Fruit fly (Drosophila melanogaster) whole organism, embryonic: ENCODE data around the gene CG10738.

Experiments used
- Atf6 ChIP-seq: fragments of 200-800 bp; sonication (Bioruptor generic); IDR thresholded peaks from 2 replicates; pipeline ENCODE4 v1.3.6; 2022; ENCODE audit warnings: missing biosample characterization, missing genetic modification characterization
- Awh ChIP-seq: fragments of 200-800 bp; sonication (Bioruptor generic); IDR thresholded peaks from 2 replicates; pipeline ENCODE4, ENCODE4 v1.3.6; 2022; ENCODE audit warnings: missing biosample characterization, missing genetic modification characterization
- CG10274 ChIP-seq: fragments of 200-800 bp; sonication (Bioruptor generic); optimal IDR thresholded peaks from 3 replicates; lab custom pipeline; 2017; ENCODE audit warnings: missing biosample characterization, mild to moderate bottlenecking, missing genetic modification characterization
- CG10654 ChIP-seq: fragments of 200-800 bp; sonication (Bioruptor generic); optimal IDR thresholded peaks from 2 replicates; lab custom pipeline; 2016; ENCODE audit warnings: missing biosample characterization, missing genetic modification characterization
- CG12219 ChIP-seq: fragments of 200-800 bp; sonication (Bioruptor generic); optimal IDR thresholded peaks from 3 replicates; lab custom pipeline; 2018; ENCODE audit warnings: missing biosample characterization, mild to moderate bottlenecking, missing genetic modification characterization
- CG13424 ChIP-seq: fragments of 200-800 bp; sonication (Bioruptor generic); optimal IDR thresholded peaks from 2 replicates; lab custom pipeline; 2019; ENCODE audit warnings: missing biosample characterization, mild to moderate bottlenecking, missing genetic modification characterization, moderate library complexity
- CG13775 ChIP-seq: fragments of 200-800 bp; sonication (Bioruptor generic); optimal IDR thresholded peaks from 3 replicates; lab custom pipeline; 2017; ENCODE audit warnings: missing biosample characterization, mild to moderate bottlenecking, missing genetic modification characterization
- CG16813 ChIP-seq: fragments of 200-800 bp; sonication (Bioruptor generic); IDR thresholded peaks from 3 replicates; pipeline ENCODE4 v1.3.6; 2022; ENCODE audit warnings: missing biosample characterization, missing genetic modification characterization; ENCODE audit not compliant: partially characterized antibody
- CG1832 ChIP-seq: fragments of 200-800 bp; sonication (Bioruptor generic); optimal IDR thresholded peaks from 2 replicates; lab custom pipeline; 2017; ENCODE audit warnings: missing biosample characterization, mild to moderate bottlenecking, missing genetic modification characterization, inconsistent platforms
- CG31441 ChIP-seq: fragments of 200-800 bp; sonication (Bioruptor generic); IDR thresholded peaks from 2 replicates; pipeline ENCODE4 v1.3.6; 2022; ENCODE audit warnings: missing biosample characterization, missing genetic modification characterization
- CG3281 ChIP-seq: fragments of 200-800 bp; sonication (Bioruptor generic); optimal IDR thresholded peaks from 3 replicates; lab custom pipeline; 2017; ENCODE audit warnings: missing biosample characterization, mild to moderate bottlenecking, missing genetic modification characterization
- CG4404 ChIP-seq: fragments of 200-800 bp; sonication (Bioruptor generic); IDR thresholded peaks from 2 replicates; pipeline ENCODE4 v1.3.6; 2022; ENCODE audit warnings: missing biosample characterization, missing genetic modification characterization
- CG6654 ChIP-seq: fragments of 200-800 bp; sonication (Bioruptor generic); optimal IDR thresholded peaks from 2 replicates; lab custom pipeline; 2017; ENCODE audit warnings: missing biosample characterization, mild to moderate bottlenecking, missing genetic modification characterization
- CG8359 ChIP-seq: fragments of 200-800 bp; sonication (Bioruptor generic); optimal IDR thresholded peaks from 2 replicates; lab custom pipeline; 2017; ENCODE audit warnings: missing biosample characterization, mild to moderate bottlenecking, missing genetic modification characterization, borderline replicate concordance
- CG9797 ChIP-seq: fragments of 200-800 bp; sonication (Bioruptor generic); optimal IDR thresholded peaks from 3 replicates; lab custom pipeline; 2018; ENCODE audit warnings: missing biosample characterization, mild to moderate bottlenecking, missing genetic modification characterization
- Chrac-16 ChIP-seq: fragments of 200-800 bp; sonication (Bioruptor generic); optimal IDR thresholded peaks from 3 replicates; lab custom pipeline; 2016; ENCODE audit warnings: missing biosample characterization, missing genetic modification characterization
- Dek ChIP-seq: fragments of 200-800 bp; sonication (Bioruptor generic); optimal IDR thresholded peaks from 3 replicates; lab custom pipeline; 2019; ENCODE audit warnings: missing biosample characterization, mild to moderate bottlenecking, missing genetic modification characterization, moderate library complexity
- Dref ChIP-seq: fragments of 200-800 bp; sonication (Bioruptor generic); IDR thresholded peaks from 2 replicates; pipeline ENCODE4 v1.3.6; 2022; ENCODE audit warnings: missing biosample characterization, missing genetic modification characterization
- HLHmδ ChIP-seq: fragments of 200-800 bp; sonication (Bioruptor generic); optimal IDR thresholded peaks from 2 replicates; lab custom pipeline; 2018; ENCODE audit warnings: missing biosample characterization, mild to moderate bottlenecking, missing genetic modification characterization, moderate library complexity
- Lim3 ChIP-seq: fragments of 200-800 bp; sonication (Bioruptor generic); IDR thresholded peaks from 2 replicates; pipeline ENCODE4 v1.3.6; 2022; ENCODE audit warnings: missing biosample characterization, missing genetic modification characterization
- Mes4 ChIP-seq: fragments of 200-800 bp; sonication (Bioruptor generic); optimal IDR thresholded peaks from 2 replicates; lab custom pipeline; 2016; ENCODE audit warnings: missing biosample characterization, missing genetic modification characterization
- Mrtf ChIP-seq: fragments of 200-800 bp; sonication (Bioruptor generic); IDR thresholded peaks from 3 replicates; pipeline ENCODE4 v1.3.6; 2022; ENCODE audit warnings: missing biosample characterization, missing genetic modification characterization
- Nf-YB ChIP-seq: fragments of 200-800 bp; sonication (Bioruptor generic); optimal IDR thresholded peaks from 3 replicates; lab custom pipeline; 2019; ENCODE audit warnings: missing biosample characterization, mild to moderate bottlenecking, missing genetic modification characterization, moderate library complexity
- Oli ChIP-seq: fragments of 200-800 bp; sonication (Bioruptor generic); optimal IDR thresholded peaks from 2 replicates; lab custom pipeline; 2018; ENCODE audit warnings: missing biosample characterization, mild to moderate bottlenecking, missing genetic modification characterization, moderate library complexity
- Side ChIP-seq: fragments of 200-800 bp; sonication (Bioruptor generic); optimal IDR thresholded peaks from 2 replicates; lab custom pipeline; 2016; ENCODE audit warnings: missing biosample characterization, missing genetic modification characterization
- Six4 ChIP-seq: fragments of 200-800 bp; sonication (Bioruptor generic); optimal IDR thresholded peaks from 2 replicates; lab custom pipeline; 2016; ENCODE audit warnings: missing biosample characterization, missing genetic modification characterization
- TFAM ChIP-seq: fragments of 200-800 bp; sonication (Bioruptor generic); optimal IDR thresholded peaks from 2 replicates; lab custom pipeline; 2017; ENCODE audit warnings: missing biosample characterization, missing genetic modification characterization, inconsistent platforms
- Trl ChIP-seq, 3 experiments: fragments of >200 bp in 2 of 3; fragments of 200-800 bp in 1 of 3; sonication (Bioruptor generic) in 1 of 3; optimal IDR thresholded peaks; 2 replicates in 1 of 3; 3 replicates in 2 of 3; lab custom pipeline; 2016 to 2017; ENCODE audit warnings: missing biosample characterization in 1 of 3, missing genetic modification characterization in 1 of 3
- aop ChIP-seq: fragments of 200-800 bp; sonication (Bioruptor generic); IDR thresholded peaks from 2 replicates; pipeline ENCODE4 v1.3.6; 2022; ENCODE audit warnings: missing biosample characterization, missing genetic modification characterization
- ato ChIP-seq: fragments of 200-800 bp; sonication (Bioruptor generic); IDR thresholded peaks from 2 replicates; pipeline ENCODE4 v1.3.6; 2022; ENCODE audit warnings: missing biosample characterization, missing genetic modification characterization; ENCODE audit not compliant: partially characterized antibody
- chn ChIP-seq: fragments of 200-800 bp; sonication (Bioruptor generic); optimal IDR thresholded peaks from 2 replicates; lab custom pipeline; 2016; ENCODE audit warnings: missing biosample characterization, missing genetic modification characterization
- ci ChIP-seq: fragments of 200-800 bp; sonication (Bioruptor generic); IDR thresholded peaks from 3 replicates; pipeline ENCODE4 v1.3.6; 2022; ENCODE audit warnings: missing biosample characterization, missing genetic modification characterization
- crol ChIP-seq: fragments of 200-800 bp; sonication (Bioruptor generic); IDR thresholded peaks from 2 replicates; pipeline ENCODE4 v1.3.6; 2022; ENCODE audit warnings: missing biosample characterization, missing genetic modification characterization
- danr ChIP-seq: fragments of 200-800 bp; sonication (Bioruptor generic); IDR thresholded peaks from 2 replicates; pipeline ENCODE4 v1.3.6; 2022; ENCODE audit warnings: missing biosample characterization, missing genetic modification characterization
- dm ChIP-seq: fragments of 200-800 bp; sonication (Bioruptor generic); optimal IDR thresholded peaks from 3 replicates; lab custom pipeline; 2016; ENCODE audit warnings: missing biosample characterization, missing genetic modification characterization
- gem ChIP-seq: fragments of 200-800 bp; sonication (Bioruptor generic); optimal IDR thresholded peaks from 2 replicates; lab custom pipeline; 2019; ENCODE audit warnings: missing biosample characterization, mild to moderate bottlenecking, missing genetic modification characterization, moderate library complexity
- jumu ChIP-seq: fragments of 200-800 bp; sonication (Bioruptor generic); optimal IDR thresholded peaks from 3 replicates; lab custom pipeline; 2016; ENCODE audit warnings: missing biosample characterization, missing genetic modification characterization
- lola ChIP-seq, 3 experiments: fragments of >200 bp in 2 of 3; fragments of 200-800 bp in 1 of 3; sonication (Bioruptor generic) in 1 of 3; optimal IDR thresholded peaks; 2 replicates each; lab custom pipeline; 2017 to 2019; ENCODE audit warnings: missing biosample characterization in 3 of 3, missing genetic modification characterization in 3 of 3, mild to moderate bottlenecking in 1 of 3, moderate library complexity in 1 of 3
- lov ChIP-seq, 2 experiments: fragments of 200-800 bp in 1 of 2; fragments of >200 bp in 1 of 2; sonication (Bioruptor generic) in 1 of 2; IDR thresholded peaks in 1 of 2; optimal IDR thresholded peaks in 1 of 2; 2 replicates in 1 of 2; 3 replicates in 1 of 2; pipeline versions ENCODE4 v1.3.6 to Lab custom; 2017 to 2022; ENCODE audit warnings: missing biosample characterization in 1 of 2, missing genetic modification characterization in 1 of 2
- peb ChIP-seq: fragments of 200-800 bp; sonication (Bioruptor generic); IDR thresholded peaks from 2 replicates; pipeline ENCODE4 v1.3.6; 2022; ENCODE audit warnings: missing biosample characterization, missing genetic modification characterization
- pum ChIP-seq: fragments of 200-800 bp; sonication (Bioruptor generic); optimal IDR thresholded peaks from 2 replicates; lab custom pipeline; 2016; ENCODE audit warnings: missing biosample characterization, missing genetic modification characterization
- rib ChIP-seq: fragments of 200-800 bp; sonication (Bioruptor generic); IDR thresholded peaks from 2 replicates; pipeline ENCODE4 v1.3.6; 2022; ENCODE audit warnings: missing biosample characterization, missing genetic modification characterization
- sob ChIP-seq: fragments of 200-800 bp; sonication (Bioruptor generic); IDR thresholded peaks from 2 replicates; pipeline ENCODE4 v1.3.6; 2022; ENCODE audit warnings: missing biosample characterization, missing genetic modification characterization
- sr ChIP-seq: fragments of 200-800 bp; sonication (Bioruptor generic); IDR thresholded peaks from 3 replicates; pipeline ENCODE4 v1.3.6; 2022; ENCODE audit warnings: missing biosample characterization, missing genetic modification characterization
- tna ChIP-seq: fragments of 200-800 bp; sonication (Bioruptor generic); IDR thresholded peaks from 2 replicates; pipeline ENCODE4 v1.3.6; 2022; ENCODE audit warnings: missing biosample characterization, missing genetic modification characterization; ENCODE audit not compliant: partially characterized antibody
- trem ChIP-seq: fragments of 200-800 bp; optimal IDR thresholded peaks from 3 replicates; lab custom pipeline; 2019; ENCODE audit warnings: missing biosample characterization, mild to moderate bottlenecking, missing genetic modification characterization, moderate library complexity
- vnd ChIP-seq: fragments of 200-800 bp; sonication (Bioruptor generic); IDR thresholded peaks from 3 replicates; pipeline ENCODE4 v1.3.6; 2022; ENCODE audit warnings: missing biosample characterization, missing genetic modification characterization; ENCODE audit not compliant: partially characterized antibody
- yki ChIP-seq: fragments of >200 bp; optimal IDR thresholded peaks from 3 replicates; lab custom pipeline; 2018

The CG10738 gene

DNA sequence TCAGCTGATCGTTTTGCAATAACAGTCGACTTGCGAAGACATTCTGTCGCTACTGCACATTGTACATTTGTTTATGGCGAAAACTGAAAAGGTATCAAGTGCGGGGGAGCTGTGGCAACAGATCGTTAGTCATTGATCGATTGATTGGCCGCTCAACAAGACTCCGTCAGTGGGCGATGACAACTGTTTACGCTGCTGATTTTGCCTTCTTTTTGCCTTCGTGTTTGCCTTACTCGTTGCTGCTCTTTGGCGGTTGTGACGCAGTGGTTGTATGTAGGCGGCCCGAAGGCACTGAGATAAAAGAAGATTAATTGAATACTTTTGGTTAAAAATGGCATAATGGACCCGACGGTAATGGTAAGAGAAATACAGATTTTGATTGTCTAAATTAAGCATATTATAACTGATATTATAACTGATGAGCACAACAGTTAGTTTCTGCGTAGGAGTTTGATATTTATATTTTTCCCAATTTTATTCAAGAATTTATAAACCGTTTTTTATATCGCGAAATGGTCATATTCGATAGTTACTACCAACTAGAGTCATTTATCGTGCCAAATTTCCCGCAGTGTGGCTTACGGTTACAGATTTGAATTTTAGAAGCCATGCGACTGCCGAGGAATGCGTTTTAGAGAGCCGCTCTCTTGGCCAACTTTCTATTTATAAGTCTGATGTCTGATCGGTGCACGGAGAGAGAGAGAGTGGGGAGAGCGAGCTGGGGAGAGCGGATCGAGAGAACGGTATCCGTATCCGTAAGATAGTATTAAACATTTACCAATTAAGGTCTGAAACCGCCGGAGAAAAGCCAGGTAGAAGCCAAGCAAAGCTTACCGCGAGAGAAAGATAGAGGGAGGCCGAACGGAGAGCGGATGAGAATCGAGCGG is 26.2 kb downstream of the CG10738 start (continued):
- no peak for TF ChIP-seq vnd
- peak; percentile 82 for TF ChIP-seq danr (GFP tag; lab: Robert Waterston, UW)
- TF ChIP-seq jumu (GFP tag; lab: Kevin White, UChicago): peak; percentile 57
- peak; percentile 91 for TF ChIP-seq CG13775 (GFP tag; lab: Kevin White, UChicago)
- no peak for TF ChIP-seq Lim3 (GFP tag; lab: Robert Waterston, UW)
- peak; percentile 99 for TF ChIP-seq yki (lab: Kevin White, UChicago)
- TF ChIP-seq CG31441: peak; percentile 92
- TF ChIP-seq pum (GFP tag; lab: Kevin White, UChicago): peak; percentile 38
- peak; percentile 74 for TF ChIP-seq ci (GFP tag; lab: Robert Waterston, UW)
- no peak for TF ChIP-seq CG1832
- no peak for TF ChIP-seq aop (GFP tag; lab: Robert Waterston, UW)
- peak; percentile 88 for TF ChIP-seq sob (GFP tag; lab: Robert Waterston, UW)
- peak; percentile 94 for TF ChIP-seq Oli (tag; lab: Kevin White, UChicago)
- TF ChIP-seq Six4 (GFP tag; lab: Kevin White, UChicago): peak; percentile 88
- peak; percentile 95 for TF ChIP-seq gem
- peak; percentile 62 for TF ChIP-seq crol
- peak; percentile 66 for TF ChIP-seq Side (GFP tag; lab: Kevin White, UChicago)
- TF ChIP-seq CG16813: no peak
- TF ChIP-seq ato: no peak
- TF ChIP-seq rib: no peak; the same call in 1 of the 2 replicates
- TF ChIP-seq sr (GFP tag; lab: Robert Waterston, UW): peak; percentile 85
- TF ChIP-seq CG4404 (GFP tag; lab: Robert Waterston, UW): peak; percentile 79
- peak; percentile 79 for TF ChIP-seq CG10274 (GFP tag; lab: Kevin White, UChicago)
- TF ChIP-seq CG12219 (GFP tag; lab: Kevin White, UChicago): peak; percentile 80
- peak; percentile 99 to 100 for TF ChIP-seq Trl (optimal IDR thresholded peaks at IDR 0.05; lab: Kevin White, UChicago)
- peak; percentile 37 for TF ChIP-seq Trl (GFP tag; optimal IDR thresholded peaks at IDR 0.05; lab: Kevin White, UChicago)
- peak; percentile 58; the same call in 1 of the 2 replicates for TF ChIP-seq peb
- peak; percentile 94 for TF ChIP-seq CG13424
- TF ChIP-seq HLHmδ (GFP tag; lab: Kevin White, UChicago): no peak
- TF ChIP-seq dm (GFP tag; lab: Kevin White, UChicago): peak; percentile 35
- TF ChIP-seq Chrac-16: peak; percentile 80
- peak; percentile 38 for TF ChIP-seq Mes4 (GFP tag; lab: Kevin White, UChicago)
- peak; percentile 7 for TF ChIP-seq CG9797
- peak; percentile 92 for TF ChIP-seq CG3281 (GFP tag; lab: Kevin White, UChicago)
- peak; percentile 89 for TF ChIP-seq Dek (tag; lab: Kevin White, UChicago)
- TF ChIP-seq lov (optimal IDR thresholded peaks at IDR 0.05; lab: Kevin White, UChicago): no peak
- TF ChIP-seq lov (GFP tag; IDR thresholded peaks at IDR 0.05; lab: Robert Waterston, UW): peak; percentile 39; the same call in 1 of the 3 replicates
- peak in 1 of 3 experiments; percentile 84 for TF ChIP-seq lola (GFP tag; optimal IDR thresholded peaks at IDR 0.05; lab: Kevin White, UChicago)
- TF ChIP-seq trem (tag; lab: Kevin White, UChicago): peak; percentile 79
- peak; percentile 71 for TF ChIP-seq Awh (GFP tag; lab: Robert Waterston, UW)
- TF ChIP-seq tna: no peak
- TF ChIP-seq CG8359 (GFP tag; lab: Kevin White, UChicago): peak; percentile 81
- peak; percentile 71; the same call in 2 of the 3 replicates for TF ChIP-seq Mrtf (GFP tag; lab: Robert Waterston, UW)
- no peak for TF ChIP-seq Dref
- peak; percentile 69 for TF ChIP-seq chn (GFP tag; lab: Kevin White, UChicago)
- TF ChIP-seq TFAM: peak; percentile 54
- peak; percentile 79 for TF ChIP-seq Atf6
- peak; percentile 83 for TF ChIP-seq CG6654 (GFP tag; lab: Kevin White, UChicago)
- peak; percentile 84 for TF ChIP-seq CG10654
- TF ChIP-seq Nf-YB (GFP tag; lab: Kevin White, UChicago): peak; percentile 71
